Worm (Caenorhabditis elegans): ENCODE measurements around the gene C28A5.1.

C28A5.1 gene

ce11 chrIII:4434294-4434781 lies at the start of gene C28A5.1:
Gene C28A5.1, minus strand, starts transcription at chrIII:4434344.
- TF ChIP-seq ham-2 (GFP tag; optimal IDR thresholded peaks at IDR 0.05) (no peak), flh-1 (GFP tag; optimal IDR thresholded peaks at IDR 0.05) (no peak), pha-4 (tag; optimal IDR thresholded peaks at IDR 0.05) (no peak), snpc-4 (tag; optimal IDR thresholded peaks at IDR 0.05) (no peak), ceh-39 (tag; optimal IDR thresholded peaks at IDR 0.05) (no peak), zip-8 (tag; optimal IDR thresholded peaks at IDR 0.05) (no peak), elt-3 (tag; optimal IDR thresholded peaks at IDR 0.05) (no peak), nhr-237 (tag; optimal IDR thresholded peaks at IDR 0.05) (no peak), mab-5 (tag; optimal IDR thresholded peaks at IDR 0.05) (no peak), ztf-11 (tag; optimal IDR thresholded peaks at IDR 0.05) (no peak), blmp-1 (tag; optimal IDR thresholded peaks at IDR 0.05) (no peak)

- TF ChIP-seq ceh-43 (GFP tag; optimal IDR thresholded peaks at IDR 0.05), result no peak
- TF ChIP-seq unc-39 (tag; optimal IDR thresholded peaks at IDR 0.05), result no peak
- TF ChIP-seq elt-3 (tag; optimal IDR thresholded peaks at IDR 0.05), result no peak
- TF ChIP-seq sem-2 (GFP tag; optimal IDR thresholded peaks at IDR 0.05), result no peak
- no peak for TF ChIP-seq flh-1 (GFP tag; optimal IDR thresholded peaks at IDR 0.05)
These were observed 48.8 kb upstream of the C28A5.1 start for ce11 chrIII:4482986-4483385.

DNA sequence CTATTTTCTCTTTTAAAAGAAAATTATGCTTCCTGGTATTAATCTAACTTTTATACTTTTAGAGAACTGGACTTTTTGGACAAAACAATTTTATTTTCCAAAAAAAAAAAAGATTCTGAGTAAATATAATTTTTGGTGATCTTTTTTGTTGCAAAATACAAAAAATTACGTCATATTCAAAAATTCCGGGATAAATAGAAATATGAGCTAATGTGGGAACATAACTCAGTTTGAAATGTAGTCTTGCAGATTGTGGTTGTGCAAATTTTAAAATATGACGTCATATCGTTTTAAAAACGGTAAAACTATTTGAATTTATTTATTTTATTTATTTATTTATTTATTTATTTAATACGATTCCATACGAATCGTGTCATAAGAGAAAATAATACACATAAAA lies 47.6 kb upstream of the C28A5.1 start:
- TF ChIP-seq cnd-1 (tag; optimal IDR thresholded peaks at IDR 0.05) (no peak), zip-8 (tag; optimal IDR thresholded peaks at IDR 0.05) (peak; percentile 97)

ce11 chrIII:4477472-4477871 lies 43.3 kb upstream of the C28A5.1 start, which contains the start of gene ins-17:
Gene ins-17, minus strand, starts transcription at chrIII:4477572.
- TF ChIP-seq sem-2 (GFP tag; optimal IDR thresholded peaks at IDR 0.05) (no peak), mab-5 (tag; optimal IDR thresholded peaks at IDR 0.05) (no peak), flh-1 (GFP tag; optimal IDR thresholded peaks at IDR 0.05) (no peak), lin-32 (GFP tag; optimal IDR thresholded peaks at IDR 0.05) (no peak), ztf-11 (tag; optimal IDR thresholded peaks at IDR 0.05) (no peak), snpc-4 (tag; optimal IDR thresholded peaks at IDR 0.05) (no peak), nhr-76 (tag; optimal IDR thresholded peaks at IDR 0.05) (no peak), unc-120 (tag; optimal IDR thresholded peaks at IDR 0.05; ENCODE audit: poor library complexity, severe bottlenecking) (no peak), ceh-43 (GFP tag; optimal IDR thresholded peaks at IDR 0.05) (no peak)

ce11 chrIII:4476806-4477205 lies 42.7 kb upstream of the C28A5.1 start:
- no peak for TF ChIP-seq pha-4 (tag; optimal IDR thresholded peaks at IDR 0.05)
- no peak for TF ChIP-seq tbx-8 (GFP tag; optimal IDR thresholded peaks at IDR 0.05)
- TF ChIP-seq sptf-1 (tag; optimal IDR thresholded peaks at IDR 0.05), result no peak
- TF ChIP-seq zip-8 (tag; optimal IDR thresholded peaks at IDR 0.05), result no peak
- no peak for TF ChIP-seq elt-3 (tag; optimal IDR thresholded peaks at IDR 0.05)
- TF ChIP-seq lin-32 (GFP tag; optimal IDR thresholded peaks at IDR 0.05), result no peak

- TF ChIP-seq nhr-12 (tag; optimal IDR thresholded peaks at IDR 0.05) (no peak), hlh-1 (tag; optimal IDR thresholded peaks at IDR 0.05) (no peak), unc-62 (GFP tag; optimal IDR thresholded peaks at IDR 0.05) (no peak), elt-1 (tag; optimal IDR thresholded peaks at IDR 0.05; ENCODE audit: borderline replicate concordance, insufficient read depth) (no peak), lin-32 (GFP tag; optimal IDR thresholded peaks at IDR 0.05) (no peak), mls-2 (tag; optimal IDR thresholded peaks at IDR 0.05) (no peak), drap-1 (GFP tag; optimal IDR thresholded peaks at IDR 0.05) (no peak), unc-39 (tag; optimal IDR thresholded peaks at IDR 0.05) (no peak), elt-3 (tag; optimal IDR thresholded peaks at IDR 0.05) (no peak), nhr-2 (tag; optimal IDR thresholded peaks at IDR 0.05) (no peak), sem-2 (GFP tag; optimal IDR thresholded peaks at IDR 0.05) (no peak), ceh-39 (tag; optimal IDR thresholded peaks at IDR 0.05) (no peak), lin-13 (tag; optimal IDR thresholded peaks at IDR 0.05) (no peak), zip-8 (tag; optimal IDR thresholded peaks at IDR 0.05) (no peak), M03D4.4 (tag; optimal IDR thresholded peaks at IDR 0.05) (no peak), sptf-1 (tag; optimal IDR thresholded peaks at IDR 0.05) (no peak), nhr-28 (tag; optimal IDR thresholded peaks at IDR 0.05) (no peak), cnd-1 (tag; optimal IDR thresholded peaks at IDR 0.05) (no peak), ces-1 (GFP tag; optimal IDR thresholded peaks at IDR 0.05) (no peak), nhr-237 (tag; optimal IDR thresholded peaks at IDR 0.05) (no peak)
These were observed 42.2 kb upstream of the C28A5.1 start for ce11 chrIII:4476313-4476712.

Data from whole organism, mixed stage, embryonic.